Fruit fly (Drosophila melanogaster): ENCODE data around the gene AnxB11.
A peak's percentile ranks its signal among the peaks of the same experiment; 100 is the strongest.

The AnxB11 gene

dm6 chrX:16372492-16373350, 49.3 kb downstream of the AnxB11 start, which contains the start of gene Fur2 (continued):
- TF ChIP-seq lbe (GFP tag; optimal IDR thresholded peaks at IDR 0.05) (no peak), Doc2 (GFP tag; IDR thresholded peaks at IDR 0.05) (no peak), CG32772 (GFP tag; IDR thresholded peaks at IDR 0.05) (no peak), CG9817 (tag; optimal IDR thresholded peaks at IDR 0.05) (no peak), Rx (GFP tag; IDR thresholded peaks at IDR 0.05) (no peak), z (GFP tag; IDR thresholded peaks at IDR 0.05) (no peak), CG10274 (GFP tag; optimal IDR thresholded peaks at IDR 0.05) (no peak), fu2 (GFP tag; optimal IDR thresholded peaks at IDR 0.05) (no peak), CG14014 (GFP tag; IDR thresholded peaks at IDR 0.05) (no peak), sisA (GFP tag; IDR thresholded peaks at IDR 0.05) (no peak), repo (GFP tag; optimal IDR thresholded peaks at IDR 0.05) (no peak), otp (GFP tag; IDR thresholded peaks at IDR 0.05) (no peak), CG13287 (GFP tag; IDR thresholded peaks at IDR 0.05; ENCODE audit: partially characterized antibody) (0 out of 2 replicates have a peak, but pooled peaks have one; percentile 34), ind (GFP tag; optimal IDR thresholded peaks at IDR 0.05) (no peak), chinmo (GFP tag; IDR thresholded peaks at IDR 0.05; ENCODE audit: partially characterized antibody) (peak; percentile 87; the same call in 1 of the 4 replicates), CG34376 (GFP tag; optimal IDR thresholded peaks at IDR 0.05) (peak; percentile 27), CG14860 (GFP tag; IDR thresholded peaks at IDR 0.05; ENCODE audit: partially characterized antibody) (no peak)

dm6 chrX:16371923-16372322, 50.1 kb downstream of the AnxB11 start:
- TF ChIP-seq crp (GFP tag; optimal IDR thresholded peaks at IDR 0.05) (peak in 1 of 2 experiments; percentile 5), CG2889 (GFP tag; IDR thresholded peaks at IDR 0.05) (no peak), Gug (GFP tag; IDR thresholded peaks at IDR 0.05) (no peak), Hsf (GFP tag; optimal IDR thresholded peaks at IDR 0.05) (peak; percentile 14), jing (GFP tag; optimal IDR thresholded peaks at IDR 0.05) (no peak), C15 (GFP tag; IDR thresholded peaks at IDR 0.05) (no peak), Nf-YC (tag; optimal IDR thresholded peaks at IDR 0.05) (no peak), Lhr (GFP tag; optimal IDR thresholded peaks at IDR 0.05) (no peak), cato (GFP tag; optimal IDR thresholded peaks at IDR 0.05; ENCODE audit: borderline replicate concordance) (no peak), lmd (GFP tag; IDR thresholded peaks at IDR 0.05) (no peak), ci (GFP tag; IDR thresholded peaks at IDR 0.05) (no peak), shn (GFP tag; optimal IDR thresholded peaks at IDR 0.05) (no peak), pros (GFP tag; optimal IDR thresholded peaks at IDR 0.05) (no peak), CG12155 (GFP tag; optimal IDR thresholded peaks at IDR 0.05) (peak; percentile 2), CG12236 (GFP tag; optimal IDR thresholded peaks at IDR 0.05) (no peak), CG10267 (tag; optimal IDR thresholded peaks at IDR 0.05) (peak; percentile 12), CG12659 (GFP tag; optimal IDR thresholded peaks at IDR 0.05) (peak; percentile 18), sima (GFP tag; optimal IDR thresholded peaks at IDR 0.05) (no peak), zf30C (GFP tag; optimal IDR thresholded peaks at IDR 0.05) (peak; percentile 17), CG2116 (GFP tag; optimal IDR thresholded peaks at IDR 0.05) (peak; percentile 3), CG4854 (GFP tag; optimal IDR thresholded peaks at IDR 0.05) (no peak), emc (GFP tag; optimal IDR thresholded peaks at IDR 0.05) (no peak), HmgD (GFP tag; optimal IDR thresholded peaks at IDR 0.05) (no peak), CG3838 (GFP tag; optimal IDR thresholded peaks at IDR 0.05) (no peak), dpn (GFP tag; optimal IDR thresholded peaks at IDR 0.05) (peak in 1 of 2 experiments; percentile 12), gem (tag; optimal IDR thresholded peaks at IDR 0.05) (peak; percentile 59), PHDP (tag; optimal IDR thresholded peaks at IDR 0.05) (peak; percentile 20), Chrac-16 (GFP tag; optimal IDR thresholded peaks at IDR 0.05) (peak; percentile 14), Kr (GFP tag; optimal IDR thresholded peaks at IDR 0.05) (no peak), nau (GFP tag; optimal IDR thresholded peaks at IDR 0.05) (no peak), CG18262 (tag; optimal IDR thresholded peaks at IDR 0.05) (peak; percentile 36), BtbVII (GFP tag; optimal IDR thresholded peaks at IDR 0.05) (no peak)

Data from whole organism, embryonic.